Worm (Caenorhabditis elegans) whole organism, dauer: ENCODE data around the gene srx-78.
"Not testable (repeated sequence)": the region's sequence is repeated elsewhere in the genome, so short reads cannot be mapped to it uniquely, and the experiment has no call there.

Experiments used
- unc-62 ChIP-seq: sonication (generic microtip); optimal IDR thresholded peaks from 2 replicates; lab custom pipeline; 2017; ENCODE audit warnings: missing biosample characterization, missing genetic modification reagents, missing genetic modification characterization

Gene srx-78

DNA sequence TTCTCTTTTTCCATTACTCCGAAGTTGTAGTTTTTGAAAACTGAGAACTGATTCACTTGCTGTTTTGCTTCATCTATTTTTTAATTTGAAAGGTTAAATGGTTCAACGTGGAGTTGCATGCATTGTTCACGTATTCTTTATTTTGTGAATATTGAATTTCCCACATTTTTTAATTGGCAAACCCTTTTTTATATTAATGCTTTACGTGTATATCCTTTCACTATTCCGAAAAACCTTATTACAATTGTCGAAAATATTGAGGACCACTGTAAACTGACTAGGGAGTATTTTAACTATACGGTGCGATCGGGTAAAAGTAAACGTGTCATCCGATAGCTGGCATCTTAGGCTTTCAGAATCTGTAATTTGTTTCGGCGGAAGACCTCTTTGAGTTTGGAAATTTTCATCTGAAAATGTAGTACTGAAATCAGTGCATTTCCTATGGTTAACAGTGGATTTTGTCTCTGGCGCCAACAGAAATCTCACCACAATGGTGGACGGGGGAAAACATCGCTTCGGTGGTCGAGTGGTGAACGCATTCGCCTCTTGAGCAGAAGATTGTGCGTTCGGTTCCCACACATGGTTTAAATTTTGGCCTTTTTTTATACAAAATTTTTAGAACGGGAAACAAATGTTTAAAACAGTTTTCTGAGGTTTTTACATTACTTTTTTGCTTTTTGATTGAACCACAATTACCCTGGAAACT, 11.2 kb downstream of the srx-78 start, which contains the start of gene C01G10.14:
Gene C01G10.14, minus strand, starts transcription at position 51 of the 706 bp plus-strand sequence.
- not testable (repeated sequence) for TF ChIP-seq unc-62 (GFP tag; lab: Kevin White, UChicago)

DNA sequence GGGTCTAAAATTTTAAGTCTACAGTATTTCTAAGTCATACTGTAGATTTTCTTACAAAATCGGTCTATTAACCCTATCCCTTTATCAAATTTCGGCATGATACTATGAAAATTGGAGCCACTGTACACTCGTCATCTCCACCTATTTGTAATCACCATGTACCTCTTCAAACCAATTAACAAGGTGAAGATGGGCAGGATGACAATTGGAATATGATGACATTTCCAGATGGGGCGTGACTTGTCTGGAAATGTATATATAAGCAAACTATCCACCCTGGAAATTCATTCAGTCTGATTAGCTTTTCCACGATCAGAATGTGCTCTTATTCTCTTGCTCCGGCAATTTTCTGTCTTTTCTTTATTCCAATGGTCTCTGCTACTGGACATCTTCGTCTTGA, 14.4 kb downstream of the srx-78 start, which contains the start of gene Y75B12A.2:
Gene Y75B12A.2, plus strand, starts transcription at position 301 of the 400 bp plus-strand sequence.
- TF ChIP-seq unc-62 (GFP tag; lab: Kevin White, UChicago), result no peak

DNA sequence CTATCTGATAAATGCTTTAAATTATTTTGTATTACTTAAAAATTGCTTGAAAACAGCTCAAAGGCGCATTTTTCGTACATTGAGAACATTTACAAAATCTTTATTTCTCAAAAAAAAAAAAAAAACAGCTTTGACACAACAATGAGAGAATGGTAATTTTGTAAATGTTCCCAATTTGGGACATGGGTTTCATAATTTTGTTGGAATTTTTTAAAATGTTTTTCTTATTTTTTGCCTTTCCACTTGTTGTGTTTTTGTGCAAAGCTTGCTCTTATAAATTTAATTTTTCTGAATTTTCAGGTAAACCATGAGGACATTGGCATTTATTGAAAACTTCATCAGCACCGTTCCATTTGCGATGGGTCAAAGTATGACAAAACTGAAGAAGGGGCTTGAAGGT, 16.8 kb downstream of the srx-78 start, which contains the start of gene T01G5.7:
Gene T01G5.7, plus strand, starts transcription at position 301 of the 400 bp plus-strand sequence.
- no peak for TF ChIP-seq unc-62 (GFP tag; lab: Kevin White, UChicago)

DNA sequence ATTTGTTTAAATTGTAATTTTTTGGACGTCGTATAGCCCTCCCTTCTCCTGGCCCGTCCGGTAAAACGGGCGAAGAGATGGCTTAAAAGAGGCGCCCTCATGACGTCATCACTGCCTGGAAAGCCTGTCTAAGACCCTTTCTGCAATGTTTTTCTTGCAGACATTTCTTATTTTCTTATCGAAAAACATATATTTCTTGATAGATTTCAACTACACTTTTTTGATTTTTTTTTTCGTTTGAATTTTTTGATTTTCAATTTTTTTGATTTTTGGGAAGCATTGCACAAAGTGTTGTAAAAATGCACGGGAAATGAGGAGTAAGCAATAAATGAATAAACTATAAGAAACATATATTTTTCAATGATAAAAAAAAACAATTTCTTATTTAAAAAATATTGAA, 19.1 kb downstream of the srx-78 start, which contains the start of gene T01G5.6:
Gene T01G5.6, minus strand, starts transcription at position 101 of the 400 bp plus-strand sequence.
- TF ChIP-seq unc-62 (GFP tag; lab: Kevin White, UChicago), result no peak

DNA sequence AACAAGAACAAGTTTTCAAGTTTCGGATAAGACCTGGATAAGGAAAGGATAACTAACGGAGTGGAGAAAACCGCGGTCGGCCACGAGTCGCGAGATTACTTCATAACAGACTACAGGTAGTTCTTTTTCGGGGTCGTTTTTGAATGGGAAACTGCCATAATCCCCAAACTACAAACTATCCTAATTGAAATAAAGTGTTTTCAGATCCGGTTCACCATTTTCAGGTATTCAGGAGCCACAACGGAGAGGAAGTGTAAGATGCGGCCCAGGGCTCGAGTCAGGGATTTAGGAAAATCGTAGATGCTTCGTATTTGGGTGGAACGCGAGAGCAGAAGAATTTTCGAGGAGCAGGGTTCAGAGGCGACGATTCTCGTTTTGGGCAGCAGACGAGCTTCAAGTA, 21.1 kb downstream of the srx-78 start, which contains the start of gene T01G5.8:
Gene T01G5.8, plus strand, starts transcription at position 301 of the 400 bp plus-strand sequence.
- TF ChIP-seq unc-62 (GFP tag; lab: Kevin White, UChicago), result not testable (repeated sequence)

DNA sequence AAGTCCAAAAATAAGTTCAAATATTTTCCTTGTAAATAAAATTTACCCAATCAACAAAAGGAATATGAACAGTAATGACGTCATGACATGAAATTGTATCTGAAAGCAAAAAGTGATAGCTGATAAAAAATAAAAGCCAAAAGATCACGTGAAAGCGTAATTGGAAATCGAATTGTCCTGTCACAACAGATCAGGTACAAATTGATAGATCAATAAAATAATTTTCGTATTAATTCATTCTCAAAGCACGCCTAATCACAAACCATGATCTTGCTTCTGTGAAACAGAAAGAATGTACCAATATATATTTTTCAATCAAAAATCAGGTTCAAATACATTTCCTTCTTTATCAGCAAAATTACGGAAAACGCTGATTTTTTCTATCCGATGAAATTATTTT, 24.7 kb downstream of the srx-78 start, which contains the start of gene flor-1:
Gene flor-1, minus strand, starts transcription at position 101 of the 400 bp plus-strand sequence.
- TF ChIP-seq unc-62 (GFP tag; lab: Kevin White, UChicago), result no peak

DNA sequence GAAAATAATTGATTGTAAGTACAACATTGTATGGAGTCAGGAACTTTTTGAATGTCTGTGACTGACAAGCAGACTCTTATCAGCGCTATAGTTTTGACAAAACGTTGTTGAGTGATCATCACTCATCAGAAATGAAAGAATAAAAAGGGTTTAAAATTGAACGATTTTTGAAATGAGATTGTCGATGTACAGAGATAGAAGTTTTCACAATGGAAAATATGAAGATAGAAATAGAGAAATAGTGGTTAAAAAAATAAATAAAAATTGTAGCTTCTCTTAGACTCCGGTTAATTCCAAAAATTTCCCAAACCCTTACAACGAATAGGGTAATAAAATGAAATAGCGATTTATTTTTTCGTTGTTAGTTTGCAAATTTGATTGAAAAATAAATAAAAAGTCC, 30.3 kb downstream of the srx-78 start, which contains the start of gene ugt-30:
Gene ugt-30, minus strand, starts transcription at position 101 of the 400 bp plus-strand sequence.
- TF ChIP-seq unc-62 (GFP tag; lab: Kevin White, UChicago), result not testable (repeated sequence)

DNA sequence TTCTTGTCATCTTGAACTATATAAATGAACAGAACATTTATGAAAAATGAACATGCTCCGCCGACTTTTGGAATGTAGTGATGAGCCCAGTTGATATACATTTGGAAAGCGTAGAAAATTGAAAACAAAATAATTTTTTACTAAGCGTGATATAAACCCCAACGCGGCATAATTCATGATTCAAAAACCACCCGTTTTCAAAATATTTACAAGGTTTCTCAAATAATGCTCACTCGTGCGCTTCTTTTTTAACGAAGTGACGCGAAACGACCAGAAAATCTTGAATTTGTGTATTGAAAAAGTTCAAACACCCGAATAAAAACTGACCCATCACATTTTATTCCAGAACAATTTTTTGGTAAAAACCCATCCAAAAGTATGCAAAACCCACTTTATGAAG, 32.6 kb downstream of the srx-78 start, which contains the start of gene srj-27:
Gene srj-27, minus strand, starts transcription at position 101 of the 400 bp plus-strand sequence.
- no peak for TF ChIP-seq unc-62 (GFP tag; lab: Kevin White, UChicago)

DNA sequence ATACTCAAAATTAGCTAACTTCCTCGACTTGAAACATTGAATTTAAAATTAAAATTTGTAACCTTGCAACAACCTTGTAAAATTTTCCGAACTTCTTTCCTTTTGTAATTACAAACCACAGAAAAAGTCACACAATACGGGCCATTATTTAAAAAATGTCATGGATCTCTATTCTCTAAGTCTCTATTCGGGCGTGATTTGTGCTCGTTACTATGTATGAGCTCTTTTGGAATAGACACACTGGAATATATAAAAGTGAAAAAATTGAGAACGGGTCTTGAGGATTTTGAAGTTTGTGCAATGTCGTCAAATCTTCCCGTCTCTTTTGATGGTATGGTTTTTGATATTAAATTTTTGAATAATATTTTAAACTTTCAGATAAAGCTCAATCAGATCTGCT, 33.1 kb downstream of the srx-78 start, which contains the start of gene srr-7:
Gene srr-7, plus strand, starts transcription at position 301 of the 400 bp plus-strand sequence.
- no peak for TF ChIP-seq unc-62 (GFP tag; lab: Kevin White, UChicago)

DNA sequence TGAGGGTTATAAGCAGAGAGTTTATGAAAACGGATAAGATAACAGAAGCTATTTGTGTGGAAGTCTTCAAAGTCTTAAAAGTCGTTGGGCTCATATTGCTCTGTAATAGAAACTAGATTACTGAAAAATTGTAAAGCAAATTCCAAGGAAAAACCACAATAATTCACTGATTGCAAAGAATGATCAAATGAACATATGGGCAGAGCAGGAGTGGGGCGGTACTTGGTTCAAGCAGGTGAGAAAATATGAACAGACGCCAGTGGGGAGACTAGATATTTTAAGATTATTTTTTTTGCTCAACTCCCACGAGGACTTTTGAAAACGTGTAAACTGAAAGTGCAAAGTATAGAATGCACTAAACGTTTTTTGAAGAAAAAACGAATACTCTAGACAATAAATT, 37.6 kb downstream of the srx-78 start, which contains the start of gene str-171:
Gene str-171, minus strand, starts transcription at position 101 of the 400 bp plus-strand sequence.
- no peak for TF ChIP-seq unc-62 (GFP tag; lab: Kevin White, UChicago)

DNA sequence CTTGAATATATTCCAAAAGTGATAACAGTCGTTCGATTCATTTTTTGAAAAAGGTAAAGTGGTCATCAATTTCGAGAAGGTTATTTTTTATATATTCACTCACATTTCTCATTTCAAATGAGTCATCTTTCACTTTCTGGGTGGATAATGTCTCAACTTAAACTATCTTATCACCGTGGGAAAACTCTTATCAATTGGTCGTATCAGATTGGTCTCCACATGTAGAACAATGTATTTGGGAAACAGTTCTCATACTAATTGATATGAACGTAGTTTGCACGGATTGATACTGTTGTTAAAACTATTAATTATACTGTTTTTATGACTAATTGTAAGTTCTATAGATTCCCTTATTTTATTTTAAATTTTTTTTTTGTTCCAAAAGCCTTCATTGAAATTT, 39.0 kb downstream of the srx-78 start:
- no peak for TF ChIP-seq unc-62 (GFP tag; lab: Kevin White, UChicago)

DNA sequence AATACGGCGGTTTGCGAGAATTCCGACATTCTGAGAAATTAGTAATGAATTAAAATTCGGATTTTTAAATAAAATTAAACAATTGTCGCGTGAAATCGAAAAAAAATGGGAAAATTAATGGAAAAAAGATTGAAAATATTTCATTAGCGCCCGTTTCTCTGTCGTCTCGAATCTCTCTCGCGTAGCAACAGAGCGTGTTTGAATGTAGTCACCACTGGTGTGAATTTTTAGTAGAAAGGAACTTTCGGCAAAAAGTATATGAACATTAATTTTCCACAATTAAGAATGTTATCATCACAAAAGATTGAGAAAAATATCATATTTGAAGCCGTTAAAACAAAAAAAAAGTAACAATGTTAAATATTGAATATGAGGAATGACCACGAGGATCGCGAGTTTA, 41.9 kb downstream of the srx-78 start, which contains the start of gene aipl-1:
Gene aipl-1, minus strand, starts transcription at position 30 of the 400 bp plus-strand sequence.
- no peak for TF ChIP-seq unc-62 (GFP tag; lab: Kevin White, UChicago)

DNA sequence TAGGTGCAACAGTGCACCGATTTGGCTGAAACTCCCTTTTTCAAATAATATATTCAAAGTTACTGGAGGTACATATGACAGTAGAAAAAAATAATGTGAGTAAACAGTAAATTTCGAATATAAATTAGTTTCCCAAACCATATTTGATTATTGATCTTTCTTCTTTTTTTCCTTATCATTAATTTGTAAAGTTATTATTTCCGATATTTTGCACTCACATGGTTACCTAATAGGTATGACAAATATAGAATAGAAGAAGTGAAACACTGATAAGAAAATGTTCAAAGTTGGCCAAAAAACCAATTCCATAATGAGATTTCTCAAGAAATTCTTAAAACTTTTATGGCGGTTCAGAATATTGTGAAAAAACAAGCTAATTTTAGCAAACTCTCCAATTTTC, 45.0 kb downstream of the srx-78 start:
- no peak for TF ChIP-seq unc-62 (GFP tag; lab: Kevin White, UChicago)

DNA sequence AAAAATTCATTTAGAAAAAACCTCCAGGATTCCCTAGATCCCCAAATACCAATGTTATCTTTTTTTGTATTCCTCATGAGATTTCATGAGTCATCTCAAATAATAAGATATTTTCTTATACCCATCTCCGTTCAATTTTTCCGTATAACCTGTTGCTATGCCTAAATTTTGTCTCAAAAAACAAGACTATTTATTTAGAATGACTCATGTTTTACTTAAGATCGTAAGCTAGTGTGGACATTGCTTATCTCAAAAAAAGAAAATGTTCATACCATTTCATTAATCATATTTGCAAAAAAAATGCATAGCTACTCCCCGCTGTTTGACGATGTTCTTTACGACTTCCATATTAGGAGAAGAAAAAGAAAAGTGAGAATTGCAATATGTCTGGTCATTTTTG, 45.4 kb downstream of the srx-78 start, which contains the start of gene K08F9.3:
Gene K08F9.3, plus strand, starts transcription at position 301 of the 400 bp plus-strand sequence.
- TF ChIP-seq unc-62 (GFP tag; lab: Kevin White, UChicago), result no peak

DNA sequence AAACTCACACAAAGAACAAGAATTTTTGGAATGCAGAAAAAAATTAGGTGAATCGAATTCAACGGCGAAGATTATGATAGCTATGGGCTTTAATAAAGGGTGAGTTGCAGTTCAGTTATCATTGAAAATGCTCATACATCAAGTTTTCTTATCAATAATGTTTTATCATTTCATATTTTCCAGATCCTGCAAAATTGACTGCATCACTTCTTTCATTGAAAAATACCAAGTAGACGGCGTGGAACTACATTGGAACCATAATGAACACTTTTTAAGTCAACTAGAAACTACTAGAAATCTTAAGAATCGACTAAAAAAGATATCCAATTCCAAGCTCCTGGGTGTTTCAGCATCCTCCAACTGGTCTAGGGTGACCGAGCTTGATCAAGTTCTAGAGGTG, 48.4 kb downstream of the srx-78 start, which contains the start of gene K08F9.1:
Gene K08F9.1, minus strand, starts transcription at position 101 of the 400 bp plus-strand sequence.
- TF ChIP-seq unc-62 (GFP tag; lab: Kevin White, UChicago), result no peak

DNA sequence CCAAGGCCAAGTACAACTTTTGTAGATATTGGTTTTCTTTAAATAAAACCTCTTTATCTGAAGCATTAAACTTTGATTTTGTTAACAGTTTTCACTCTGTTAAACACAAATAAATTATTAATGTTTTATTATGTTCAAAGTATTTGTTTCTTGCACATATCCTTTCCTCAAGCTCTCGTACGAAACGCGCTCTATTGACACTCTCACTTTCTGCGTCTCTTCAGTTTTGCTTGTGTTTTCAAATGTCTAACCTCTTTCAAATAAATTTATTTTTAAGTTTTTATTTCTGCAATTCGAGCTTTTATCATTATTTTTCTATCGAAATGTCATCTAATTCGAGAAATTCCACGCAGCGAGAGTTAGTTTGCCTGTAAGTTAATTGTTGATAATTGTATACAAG, 48.9 kb downstream of the srx-78 start, which contains the start of gene K08F9.4:
Gene K08F9.4, plus strand, starts transcription at position 222 of the 400 bp plus-strand sequence.
- TF ChIP-seq unc-62 (GFP tag; lab: Kevin White, UChicago), result no peak
